Worm (Caenorhabditis elegans): Measurements from ENCODE around the gene mnat-1.

ce11 chrII:2504431-2504928 is 26.0 kb upstream of the mnat-1 start, which contains the start of gene gbas-1:
- TF ChIP-seq flt-1 (GFP tag; IDR thresholded peaks at IDR 0.05) (no peak), ztf-29 (GFP tag; IDR thresholded peaks at IDR 0.05) (no peak), cog-1 (tag; optimal IDR thresholded peaks at IDR 0.05) (no peak)

All from whole organism, midembryonic.